Fruit fly (Drosophila melanogaster): Measurements from ENCODE around the gene CG14937.

CG14937 gene

dm6 chr2L:11807697-11808226 is 13.9 kb upstream of the CG14937 start (continued):
- TF ChIP-seq CG11456 (GFP tag; IDR thresholded peaks at IDR 0.05) (no peak; the same call in 2 of the 3 replicates), Neu2 (GFP tag; optimal IDR thresholded peaks at IDR 0.05; ENCODE audit: borderline replicate concordance) (no peak), ham (GFP tag; IDR thresholded peaks at IDR 0.05) (no peak), CG32532 (GFP tag; IDR thresholded peaks at IDR 0.05) (peak; percentile 34; the same call in 1 of the 2 replicates), trh (GFP tag; optimal IDR thresholded peaks at IDR 0.05) (no peak), croc (GFP tag; conservative IDR thresholded peaks at IDR 0.05) (no peak), Hr78 (GFP tag; optimal IDR thresholded peaks at IDR 0.05) (no peak), pb (GFP tag; optimal IDR thresholded peaks at IDR 0.05) (peak; percentile 53), ci (GFP tag; IDR thresholded peaks at IDR 0.05) (peak; percentile 80), wek (GFP tag; optimal IDR thresholded peaks at IDR 0.05) (no peak), sna (GFP tag; IDR thresholded peaks at IDR 0.05; ENCODE audit: partially characterized antibody) (no peak), Ets65A (GFP tag) (no peak), Hr51 (GFP tag; optimal IDR thresholded peaks at IDR 0.05) (no peak), CG10654 (GFP tag; optimal IDR thresholded peaks at IDR 0.05) (no peak), CG12744 (GFP tag; optimal IDR thresholded peaks at IDR 0.05) (no peak), CG7928 (GFP tag; optimal IDR thresholded peaks at IDR 0.05) (no peak), ems (GFP tag; optimal IDR thresholded peaks at IDR 0.05) (peak; percentile 10), h (optimal IDR thresholded peaks at IDR 0.05) (no peak), CG5953 (GFP tag; IDR thresholded peaks at IDR 0.05) (no peak), pho (GFP tag; optimal IDR thresholded peaks at IDR 0.05) (no peak), pita (GFP tag; optimal IDR thresholded peaks at IDR 0.05) (no peak), CG4282 (GFP tag; optimal IDR thresholded peaks at IDR 0.05) (no peak), bowl (GFP tag; IDR thresholded peaks at IDR 0.05) (no peak), D19A (tag; optimal IDR thresholded peaks at IDR 0.05) (no peak), CG6689 (GFP tag; IDR thresholded peaks at IDR 0.05) (no peak), gcm (GFP tag; optimal IDR thresholded peaks at IDR 0.05) (peak; percentile 25), C15 (GFP tag; IDR thresholded peaks at IDR 0.05) (no peak), Asciz (GFP tag; optimal IDR thresholded peaks at IDR 0.05) (no peak), CG3065 (GFP tag; optimal IDR thresholded peaks at IDR 0.05) (no peak), Atf3 (GFP tag; optimal IDR thresholded peaks at IDR 0.05) (no peak), CG1832 (GFP tag; optimal IDR thresholded peaks at IDR 0.05) (no peak), CG14441 (GFP tag; IDR thresholded peaks at IDR 0.05) (no peak), CG10267 (tag; optimal IDR thresholded peaks at IDR 0.05) (no peak), disco-r (GFP tag; optimal IDR thresholded peaks at IDR 0.05) (no peak), CG8290 (GFP tag; optimal IDR thresholded peaks at IDR 0.05) (no peak), CG8290 (tag; optimal IDR thresholded peaks at IDR 0.05) (peak in 1 of 2 experiments; percentile 83), sisA (GFP tag; IDR thresholded peaks at IDR 0.05) (no peak), CG10543 (GFP tag; optimal IDR thresholded peaks at IDR 0.05) (peak; percentile 87), fd64A (GFP tag; optimal IDR thresholded peaks at IDR 0.05) (no peak), emc (GFP tag; optimal IDR thresholded peaks at IDR 0.05) (no peak), HLH54F (GFP tag; optimal IDR thresholded peaks at IDR 0.05) (peak; percentile 11), CG6813 (GFP tag; optimal IDR thresholded peaks at IDR 0.05) (no peak), Lim3 (GFP tag; IDR thresholded peaks at IDR 0.05) (no peak), stc (GFP tag; IDR thresholded peaks at IDR 0.05) (no peak), CG8478 (optimal IDR thresholded peaks at IDR 0.05) (peak; percentile 80), CrebB (tag; optimal IDR thresholded peaks at IDR 0.05) (peak; percentile 7), HmgD (GFP tag; optimal IDR thresholded peaks at IDR 0.05) (peak; percentile 61), CG10565 (GFP tag; optimal IDR thresholded peaks at IDR 0.05) (no peak), CG13287 (GFP tag; IDR thresholded peaks at IDR 0.05; ENCODE audit: partially characterized antibody) (0 out of 2 replicates have a peak, but pooled peaks have one; percentile 38), CG17385 (GFP tag; optimal IDR thresholded peaks at IDR 0.05) (peak; percentile 27), CoRest (tag; optimal IDR thresholded peaks at IDR 0.05) (no peak), org-1 (GFP tag; optimal IDR thresholded peaks at IDR 0.05) (no peak)
